Worm (Caenorhabditis elegans) whole organism, early embryonic: Measurements from ENCODE around the gene C42C1.12.

Experiments used
- aly-1 ChIP-seq: sonication (generic microtip); optimal IDR thresholded peaks from 2 replicates; lab custom pipeline; 2016; ENCODE audit warnings: missing genetic modification characterization, missing compliant biosample characterization
- ama-1 ChIP-seq: fragments of 150-350 bp; optimal IDR thresholded peaks from 2 replicates; lab custom pipeline; 2014
- sea-1 ChIP-seq: fragments of 200-800 bp; sonication (Bioruptor generic); conservative IDR thresholded peaks from 2 replicates; pipeline ENCODE4 v1.3.6; 2022; ENCODE audit warnings: missing genetic modification characterization, missing compliant biosample characterization

DNA sequence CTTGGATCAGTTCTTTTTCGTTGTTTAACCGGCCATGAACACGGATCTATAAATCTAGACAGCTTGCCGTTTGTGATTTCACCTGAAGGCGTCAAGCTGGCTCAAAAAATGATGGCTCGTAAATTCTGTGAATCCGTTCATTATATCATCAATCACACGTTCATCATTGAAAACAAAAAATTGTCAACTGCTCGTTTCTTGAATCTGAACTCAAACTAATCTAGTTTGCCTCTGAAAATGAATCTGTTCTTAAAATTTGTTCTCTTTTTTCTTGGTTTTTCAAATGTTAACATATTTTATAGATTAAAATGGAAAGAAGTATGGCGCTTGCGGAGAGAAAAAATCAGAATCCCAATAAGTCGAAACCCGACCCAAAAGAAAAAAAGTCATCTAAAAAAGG is 8.7 kb upstream of the C42C1.12 start, which contains the start of gene C42C1.8:
- no peak for TF ChIP-seq sea-1 (GFP tag; lab: Robert Waterston, UW)
- no peak for TF ChIP-seq aly-1 (tag; lab: Kevin White, UChicago)
- TF ChIP-seq ama-1 (lab: Kevin White, UChicago), result no peak
